Worm (Caenorhabditis elegans) whole organism, L1 larva: Measurements from ENCODE around the gene AH9.3.

Experiments
- ces-1 ChIP-seq: fragments of 150-350 bp; optimal IDR thresholded peaks from 2 replicates; lab custom pipeline; 2014; ENCODE audit warnings: missing biosample characterization, missing genetic modification reagents, missing genetic modification characterization
- efl-1 ChIP-seq, 4 experiments: fragments of 150-350 bp; optimal IDR thresholded peaks in 3 of 4; peaks in 1 of 4; 1 replicate in 1 of 4; 2 replicates in 3 of 4; lab custom pipeline; 2014; ENCODE audit warnings: missing biosample characterization in 2 of 4, missing genetic modification characterization in 2 of 4, missing genetic modification reagents in 2 of 4
- lin-39 ChIP-seq: fragments of 150-350 bp; optimal IDR thresholded peaks from 2 replicates; lab custom pipeline; 2014; ENCODE audit warnings: missing biosample characterization, missing genetic modification reagents, missing genetic modification characterization
- lsy-2 ChIP-seq, 2 experiments: fragments of 150-350 bp; optimal IDR thresholded peaks; 2 replicates each; lab custom pipeline; 2014; ENCODE audit warnings: missing biosample characterization in 2 of 2, missing genetic modification characterization in 2 of 2
- nhr-77 ChIP-seq: fragments of 150-350 bp; optimal IDR thresholded peaks from 2 replicates; lab custom pipeline; 2014; ENCODE audit warnings: missing biosample characterization, missing genetic modification characterization
- sox-4 ChIP-seq: sonication (generic microtip); optimal IDR thresholded peaks from 2 replicates; lab custom pipeline; 2016; ENCODE audit warnings: missing genetic modification characterization, missing compliant biosample characterization
- vab-15 ChIP-seq: sonication (generic microtip); optimal IDR thresholded peaks from 2 replicates; lab custom pipeline; 2017; ENCODE audit warnings: missing genotype, mild to moderate bottlenecking, missing genetic modification characterization, missing compliant biosample characterization

ce11 chrX:2216242-2216641, 44.7 kb downstream of the AH9.3 start:
- TF ChIP-seq sox-4 (tag; lab: Kevin White, UChicago) = no peak
- TF ChIP-seq efl-1 (optimal IDR thresholded peaks at IDR 0.05; lab: Kevin White, UChicago) = no peak
- TF ChIP-seq efl-1 (GFP tag; optimal IDR thresholded peaks at IDR 0.05 in 1 of 2; lab: Kevin White, UChicago) = peak in 1 of 2 experiments; percentile 7
- TF ChIP-seq lsy-2 (tag; optimal IDR thresholded peaks at IDR 0.05; lab: Kevin White, UChicago) = no peak
- no peak for TF ChIP-seq vab-15 (tag; lab: Kevin White, UChicago)
- TF ChIP-seq nhr-77 (tag; lab: Kevin White, UChicago) = no peak
- TF ChIP-seq lin-39 (tag; lab: Kevin White, UChicago) = no peak
- no peak for TF ChIP-seq ces-1 (GFP tag; lab: Kevin White, UChicago)
